Worm (Caenorhabditis elegans): Measurements from ENCODE around the gene nspc-1.

DNA sequence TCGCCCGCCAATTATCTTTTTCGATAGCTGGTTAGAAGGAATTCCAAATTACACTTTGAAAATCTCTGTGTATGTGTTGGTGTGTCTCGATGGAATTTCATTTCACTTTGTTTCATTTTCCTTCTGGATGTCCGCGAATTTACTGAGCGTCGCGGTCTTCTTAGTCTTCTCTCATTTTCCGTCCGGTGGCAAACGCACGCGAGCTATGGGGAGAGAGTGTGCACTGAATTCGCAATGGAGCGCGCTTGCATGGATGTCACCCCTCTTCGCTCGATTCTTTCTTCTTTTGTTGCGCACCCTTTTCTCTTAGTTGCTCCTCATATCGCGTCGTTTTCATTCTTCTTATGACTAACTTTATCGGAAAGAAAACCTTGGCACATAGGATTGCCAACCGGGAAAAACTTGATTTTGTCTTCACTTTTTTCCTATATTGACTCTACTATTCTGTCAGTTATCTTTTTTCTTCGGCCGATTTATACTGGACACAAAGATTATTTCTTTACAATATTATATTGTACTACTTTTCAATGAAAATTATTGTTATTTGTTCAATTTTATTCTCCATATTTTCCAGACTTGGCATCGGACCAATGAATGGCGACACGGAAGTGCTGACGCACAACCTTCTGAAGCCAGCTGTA is 16.9 kb upstream of the nspc-1 start, which contains the start of gene dhhc-14:
- TF ChIP-seq fos-1 (tag; optimal IDR thresholded peaks at IDR 0.05): no peak
- TF ChIP-seq hmg-11 (tag; optimal IDR thresholded peaks at IDR 0.05): peak; percentile 57
- no peak for TF ChIP-seq snpc-4 (tag; optimal IDR thresholded peaks at IDR 0.05)
- no peak for TF ChIP-seq nhr-28 (tag; optimal IDR thresholded peaks at IDR 0.05)
- no peak for TF ChIP-seq ztf-11 (tag; optimal IDR thresholded peaks at IDR 0.05)
- TF ChIP-seq elt-1 (tag; optimal IDR thresholded peaks at IDR 0.05): no peak

Measured in whole organism, L3 larva.